Fruit fly (Drosophila melanogaster) whole organism, embryonic: Measurements from ENCODE around the gene Gr93a.

Experiments
- BEAF-32 ChIP-seq: fragments of 200-800 bp; sonication (Bioruptor generic); optimal IDR thresholded peaks from 3 replicates; lab custom pipeline; 2017; ENCODE audit warnings: missing biosample characterization, missing genetic modification characterization, mild to moderate bottlenecking, moderate library complexity, missing genetic modification reagents
- CG12071 ChIP-seq: fragments of 200-800 bp; sonication (Bioruptor generic); optimal IDR thresholded peaks from 3 replicates; lab custom pipeline; 2018; ENCODE audit warnings: missing biosample characterization, mild to moderate bottlenecking, missing genetic modification characterization
- CG12104 ChIP-seq: fragments of 200-800 bp; sonication (Bioruptor generic); optimal IDR thresholded peaks from 3 replicates; lab custom pipeline; 2016; ENCODE audit warnings: missing biosample characterization, missing genetic modification characterization
- CG12659 ChIP-seq: fragments of 200-800 bp; sonication (Bioruptor generic); optimal IDR thresholded peaks from 3 replicates; lab custom pipeline; 2017; ENCODE audit warnings: mild to moderate bottlenecking, missing biosample characterization, missing genetic modification reagents, missing genetic modification characterization
- CG12769 ChIP-seq: fragments of 200-800 bp; sonication (Bioruptor generic); optimal IDR thresholded peaks from 2 replicates; lab custom pipeline; 2019; ENCODE audit warnings: missing biosample characterization, mild to moderate bottlenecking, missing genetic modification characterization, moderate library complexity
- CG13624 ChIP-seq: fragments of 200-800 bp; sonication (Bioruptor generic); optimal IDR thresholded peaks from 2 replicates; lab custom pipeline; 2016; ENCODE audit warnings: missing biosample characterization, missing genetic modification characterization
- CG15601 ChIP-seq: fragments of 200-800 bp; sonication (Bioruptor generic); optimal IDR thresholded peaks from 3 replicates; lab custom pipeline; 2019; ENCODE audit warnings: missing biosample characterization, mild to moderate bottlenecking, missing genetic modification characterization, moderate library complexity
- CG16815 ChIP-seq: fragments of 200-800 bp; sonication (Bioruptor generic); optimal IDR thresholded peaks from 3 replicates; lab custom pipeline; 2017; ENCODE audit warnings: missing biosample characterization, mild to moderate bottlenecking, missing genetic modification characterization
- CG17568 ChIP-seq: fragments of 200-800 bp; sonication (Bioruptor generic); optimal IDR thresholded peaks from 2 replicates; lab custom pipeline; 2018; ENCODE audit warnings: missing biosample characterization, mild to moderate bottlenecking, missing genetic modification characterization, moderate library complexity
- CG2116 ChIP-seq: fragments of 200-800 bp; sonication (Bioruptor generic); optimal IDR thresholded peaks from 3 replicates; lab custom pipeline; 2018; ENCODE audit warnings: missing biosample characterization, mild to moderate bottlenecking, missing genetic modification characterization
- CG2199 ChIP-seq: fragments of 200-800 bp; sonication (Bioruptor generic); IDR thresholded peaks from 3 replicates; pipeline ENCODE4 v1.3.6; 2022; ENCODE audit warnings: missing biosample characterization, missing genetic modification characterization
- CG3726 ChIP-seq: fragments of 200-800 bp; sonication (Bioruptor generic); IDR thresholded peaks from 3 replicates; pipeline ENCODE4, ENCODE4 v1.3.6; 2022; ENCODE audit warnings: missing biosample characterization, missing genetic modification characterization
- CG3995 ChIP-seq: fragments of 200-800 bp; sonication (Bioruptor generic); optimal IDR thresholded peaks from 3 replicates; lab custom pipeline; 2016; ENCODE audit warnings: missing biosample characterization, missing genetic modification characterization
- CG6254 ChIP-seq: fragments of 200-800 bp; sonication (Bioruptor generic); optimal IDR thresholded peaks from 3 replicates; lab custom pipeline; 2017; ENCODE audit warnings: mild to moderate bottlenecking, missing biosample characterization, missing genetic modification reagents, missing genetic modification characterization
- CG6813 ChIP-seq: fragments of 200-800 bp; sonication (Bioruptor generic); optimal IDR thresholded peaks from 2 replicates; lab custom pipeline; 2017; ENCODE audit warnings: missing biosample characterization, missing genetic modification characterization, mild to moderate bottlenecking, moderate library complexity, missing genetic modification reagents
- CG8924 ChIP-seq: fragments of 200-800 bp; optimal IDR thresholded peaks from 3 replicates; lab custom pipeline; 2019; ENCODE audit warnings: missing biosample characterization, mild to moderate bottlenecking, missing genetic modification characterization, moderate library complexity
- CHES-1-like ChIP-seq: fragments of 200-800 bp; sonication (Bioruptor generic); optimal IDR thresholded peaks from 2 replicates; lab custom pipeline; 2016; ENCODE audit warnings: missing biosample characterization, missing genetic modification characterization
- CkIIα-i1 ChIP-seq: fragments of 200-800 bp; sonication (Bioruptor generic); IDR thresholded peaks from 2 replicates; pipeline ENCODE4 v1.3.6; 2022; ENCODE audit warnings: missing biosample characterization, missing genetic modification characterization
- Gug ChIP-seq: fragments of 200-800 bp; sonication (Bioruptor generic); IDR thresholded peaks from 4 replicates; pipeline ENCODE4 v1.3.6; 2022; ENCODE audit warnings: missing biosample characterization, missing genetic modification characterization
- Hand ChIP-seq: fragments of 200-800 bp; sonication (Bioruptor generic); optimal IDR thresholded peaks from 2 replicates; lab custom pipeline; 2017; ENCODE audit warnings: mild to moderate bottlenecking, missing biosample characterization, missing genetic modification reagents, missing genetic modification characterization
- Hr3 ChIP-seq: fragments of 200-800 bp; sonication (Bioruptor generic); optimal IDR thresholded peaks from 3 replicates; lab custom pipeline; 2016; ENCODE audit warnings: missing biosample characterization, missing genetic modification characterization
- Tbp ChIP-seq: fragments of >200 bp; optimal IDR thresholded peaks from 2 replicates; lab custom pipeline; 2018; ENCODE audit warnings: missing biosample characterization, missing genetic modification characterization
- az2 ChIP-seq: fragments of 200-800 bp; sonication (Bioruptor generic); optimal IDR thresholded peaks from 3 replicates; lab custom pipeline; 2016; ENCODE audit warnings: missing biosample characterization, missing genetic modification characterization
- bbx ChIP-seq: fragments of 200-800 bp; sonication (Bioruptor generic); IDR thresholded peaks from 2 replicates; pipeline ENCODE4 v1.3.6; 2022; ENCODE audit warnings: missing biosample characterization, missing genetic modification characterization; ENCODE audit not compliant: partially characterized antibody
- btn ChIP-seq: fragments of 200-800 bp; sonication (Bioruptor generic); optimal IDR thresholded peaks from 2 replicates; lab custom pipeline; 2016; ENCODE audit warnings: missing biosample characterization, missing genetic modification characterization
- dmrt11E ChIP-seq: fragments of 200-800 bp; sonication (Bioruptor generic); optimal IDR thresholded peaks from 3 replicates; lab custom pipeline; 2018; ENCODE audit warnings: missing biosample characterization, mild to moderate bottlenecking, missing genetic modification characterization, moderate library complexity
- grau ChIP-seq: fragments of 200-800 bp; optimal IDR thresholded peaks from 3 replicates; lab custom pipeline; 2019; ENCODE audit warnings: missing biosample characterization, mild to moderate bottlenecking, missing genetic modification characterization, moderate library complexity
- lbe ChIP-seq: fragments of 200-800 bp; sonication (Bioruptor generic); optimal IDR thresholded peaks from 2 replicates; lab custom pipeline; 2016; ENCODE audit warnings: missing biosample characterization, mild to moderate bottlenecking, missing genetic modification characterization
- lola ChIP-seq, 3 experiments: fragments of >200 bp in 2 of 3; fragments of 200-800 bp in 1 of 3; sonication (Bioruptor generic) in 1 of 3; optimal IDR thresholded peaks; 2 replicates each; lab custom pipeline; 2017 to 2019; ENCODE audit warnings: missing biosample characterization in 3 of 3, missing genetic modification characterization in 3 of 3, mild to moderate bottlenecking in 1 of 3, moderate library complexity in 1 of 3
- mam ChIP-seq: fragments of 200-800 bp; sonication (Bioruptor generic); optimal IDR thresholded peaks from 3 replicates; lab custom pipeline; 2016; ENCODE audit warnings: missing biosample characterization, missing genetic modification characterization
- pzg ChIP-seq: fragments of 200-800 bp; sonication (Bioruptor generic); optimal IDR thresholded peaks from 3 replicates; lab custom pipeline; 2018; ENCODE audit warnings: missing biosample characterization, mild to moderate bottlenecking, missing genetic modification characterization, moderate library complexity
- sima ChIP-seq: fragments of 200-800 bp; sonication (Bioruptor generic); optimal IDR thresholded peaks from 2 replicates; lab custom pipeline; 2016; ENCODE audit warnings: missing biosample characterization, missing genetic modification characterization
- slp2 ChIP-seq: fragments of 200-800 bp; sonication (Bioruptor generic); optimal IDR thresholded peaks from 2 replicates; lab custom pipeline; 2016; ENCODE audit warnings: missing biosample characterization, missing genetic modification characterization
- sna ChIP-seq: fragments of 200-800 bp; sonication (Bioruptor generic); IDR thresholded peaks from 2 replicates; pipeline ENCODE4 v1.3.6; 2022; ENCODE audit warnings: missing biosample characterization, missing genetic modification characterization; ENCODE audit not compliant: partially characterized antibody
- sqz ChIP-seq: fragments of 200-800 bp; sonication (Bioruptor generic); optimal IDR thresholded peaks from 3 replicates; lab custom pipeline; 2018; ENCODE audit warnings: missing biosample characterization, mild to moderate bottlenecking, missing genetic modification characterization
- unpg ChIP-seq: fragments of 200-800 bp; sonication (Bioruptor generic); optimal IDR thresholded peaks from 3 replicates; lab custom pipeline; 2018; ENCODE audit warnings: missing biosample characterization, mild to moderate bottlenecking, missing genetic modification characterization, moderate library complexity
- vnd ChIP-seq: fragments of 200-800 bp; sonication (Bioruptor generic); IDR thresholded peaks from 3 replicates; pipeline ENCODE4 v1.3.6; 2022; ENCODE audit warnings: missing biosample characterization, missing genetic modification characterization; ENCODE audit not compliant: partially characterized antibody

Gene Gr93a

dm6 chr3R:21834234-21835070 is 2.1 kb downstream of the Gr93a start (continued):
- no peak for TF ChIP-seq CG2199 (GFP tag; lab: Robert Waterston, UW)
- peak; percentile 56 for TF ChIP-seq az2 (GFP tag; lab: Kevin White, UChicago)
- no peak for TF ChIP-seq sna (GFP tag; lab: Robert Waterston, UW)
- TF ChIP-seq Gug (GFP tag; lab: Robert Waterston, UW), result no peak
- TF ChIP-seq grau (tag; lab: Kevin White, UChicago), result peak; percentile 58
- TF ChIP-seq Hr3 (GFP tag; lab: Kevin White, UChicago), result peak; percentile 24
- no peak for TF ChIP-seq Hand (GFP tag; lab: Kevin White, UChicago)
- TF ChIP-seq vnd (GFP tag; lab: Robert Waterston, UW), result no peak
- no peak for TF ChIP-seq sima (GFP tag; lab: Kevin White, UChicago)
- TF ChIP-seq CG3995 (GFP tag; lab: Kevin White, UChicago), result no peak
- no peak for TF ChIP-seq slp2 (GFP tag; lab: Kevin White, UChicago)
- peak; percentile 17 for TF ChIP-seq CG12769 (tag; lab: Kevin White, UChicago)
- TF ChIP-seq CG12659 (GFP tag; lab: Kevin White, UChicago), result peak; percentile 15
- no peak for TF ChIP-seq CkIIα-i1 (GFP tag; lab: Robert Waterston, UW)
- no peak for TF ChIP-seq lbe (GFP tag; lab: Kevin White, UChicago)
- peak; percentile 70 for TF ChIP-seq unpg (GFP tag; lab: Kevin White, UChicago)
- TF ChIP-seq BEAF-32 (GFP tag; lab: Kevin White, UChicago), result no peak
- TF ChIP-seq CG3726, result no peak
- peak; percentile 7 for TF ChIP-seq CG16815 (GFP tag; lab: Kevin White, UChicago)
- TF ChIP-seq bbx (GFP tag; lab: Robert Waterston, UW), result no peak
- no peak for TF ChIP-seq CG13624 (GFP tag; lab: Kevin White, UChicago)
- TF ChIP-seq CG2116 (GFP tag; lab: Kevin White, UChicago), result no peak
- TF ChIP-seq btn (GFP tag; lab: Kevin White, UChicago), result no peak
- no peak for TF ChIP-seq mam
- TF ChIP-seq CG8924 (tag; lab: Kevin White, UChicago), result peak; percentile 14
- peak; percentile 29 for TF ChIP-seq CG15601 (tag; lab: Kevin White, UChicago)
- TF ChIP-seq CG12071 (GFP tag; lab: Kevin White, UChicago), result no peak
- no peak for TF ChIP-seq CG12104 (GFP tag; lab: Kevin White, UChicago)
- no peak for TF ChIP-seq CG6813 (GFP tag; lab: Kevin White, UChicago)
- no peak for TF ChIP-seq pzg (GFP tag; lab: Kevin White, UChicago)
- TF ChIP-seq Tbp (GFP tag; lab: Kevin White, UChicago), result no peak
- TF ChIP-seq dmrt11E, result peak; percentile 83
- TF ChIP-seq sqz (GFP tag; lab: Kevin White, UChicago), result no peak
- TF ChIP-seq CG17568 (GFP tag; lab: Kevin White, UChicago), result no peak
- no peak for TF ChIP-seq CG6254 (GFP tag; lab: Kevin White, UChicago)
- peak in 1 of 3 experiments; percentile 77 for TF ChIP-seq lola (GFP tag; optimal IDR thresholded peaks at IDR 0.05; lab: Kevin White, UChicago)
- TF ChIP-seq CHES-1-like, result no peak
